ENCODE assay signal across 5 worm cellular contexts in genomic region chrX:17444683-17445082, ce11.
A peak's percentile ranks its signal among the peaks of the same experiment; 100 is the strongest.
TF ChIP-seq lines count a peak whose summit lies in the region.
"Not testable (repeated sequence)": the region's sequence is repeated elsewhere in the genome, so short reads cannot be mapped to it uniquely, and the experiment has no call there.

No protein-coding gene starts in this region.

TF ChIP-seq in whole organism, L4 larva, 104 proteins besides CTCF, POLR2A, EP300 and RAD21 (continues in another document):
- TF ChIP-seq Y75B8A.6 (GFP tag; IDR thresholded peaks at IDR 0.05; lab: Robert Waterston, UW) (0 out of 2 replicates have a peak, but pooled peaks have one; percentile 50), set-16 (GFP tag; IDR thresholded peaks at IDR 0.05; lab: Robert Waterston, UW) (peak; percentile 60), nhr-41 (GFP tag; IDR thresholded peaks at IDR 0.05; lab: Robert Waterston, UW) (peak; percentile 29; the same call in 1 of the 2 replicates), lim-7 (GFP tag; IDR thresholded peaks at IDR 0.05; lab: Robert Waterston, UW) (0 out of 2 replicates have a peak, but pooled peaks have one; percentile 61), dmd-8 (GFP tag; IDR thresholded peaks at IDR 0.05; lab: Robert Waterston, UW) (peak; percentile 79), madf-9 (GFP tag; conservative IDR thresholded peaks at IDR 0.05; lab: Robert Waterston, UW) (peak; percentile 42; the same call in 1 of the 2 replicates), tag-97 (GFP tag; IDR thresholded peaks at IDR 0.05; lab: Robert Waterston, UW) (0 out of 2 replicates have a peak, but pooled peaks have one; percentile 60), D1046.2 (GFP tag; IDR thresholded peaks at IDR 0.05; lab: Robert Waterston, UW) (peak; percentile 71), egl-43 (GFP tag; IDR thresholded peaks at IDR 0.05; lab: Robert Waterston, UW) (peak; percentile 73), php-3 (GFP tag; IDR thresholded peaks at IDR 0.05; lab: Robert Waterston, UW) (peak; percentile 26; the same call in 1 of the 2 replicates), saeg-2 (GFP tag; IDR thresholded peaks at IDR 0.05; lab: Robert Waterston, UW) (0 out of 2 replicates have a peak, but pooled peaks have one; percentile 41), F44E2.7 (GFP tag; IDR thresholded peaks at IDR 0.05; lab: Robert Waterston, UW) (peak; percentile 84), mdt-29 (GFP tag; IDR thresholded peaks at IDR 0.05; lab: Robert Waterston, UW) (peak; percentile 56; the same call in 1 of the 2 replicates), madf-5 (GFP tag; IDR thresholded peaks at IDR 0.05; lab: Robert Waterston, UW) (peak; percentile 29 to 71; a peak in 3 of 4 replicates), ceh-44 (GFP tag; IDR thresholded peaks at IDR 0.05; lab: Robert Waterston, UW) (peak; percentile 2; the same call in 1 of the 2 replicates)

TF ChIP-seq in whole organism, early embryonic, 17 proteins besides CTCF, POLR2A, EP300 and RAD21:
- TF ChIP-seq scrt-1 (GFP tag; IDR thresholded peaks at IDR 0.05; lab: Robert Waterston, UW), result peak; percentile 32

TF ChIP-seq in whole organism, late embryonic, 69 proteins besides CTCF, POLR2A, EP300 and RAD21:
- peak; percentile 6; the same call in 1 of the 2 replicates for TF ChIP-seq unc-3 (GFP tag; conservative IDR thresholded peaks at IDR 0.05; lab: Robert Waterston, UW)
- TF ChIP-seq unc-3 (tag; optimal IDR thresholded peaks at IDR 0.05; lab: Kevin White, UChicago), result not testable (repeated sequence)
- peak; percentile 37; the same call in 1 of the 2 replicates for TF ChIP-seq ceh-45 (GFP tag; IDR thresholded peaks at IDR 0.05; lab: Robert Waterston, UW)

TF ChIP-seq in whole organism, midembryonic, 9 proteins besides CTCF, POLR2A, EP300 and RAD21:
- TF ChIP-seq tab-1 (GFP tag; IDR thresholded peaks at IDR 0.05; lab: Robert Waterston, UW) (peak; percentile 78), ref-1 (GFP tag; conservative IDR thresholded peaks at IDR 0.05; lab: Robert Waterston, UW) (0 out of 2 replicates have a peak, but pooled peaks have one; percentile 35), T22C8.4 (GFP tag; IDR thresholded peaks at IDR 0.05; lab: Robert Waterston, UW) (peak; percentile 48), klf-2 (GFP tag; conservative IDR thresholded peaks at IDR 0.05; lab: Robert Waterston, UW) (0 out of 2 replicates have a peak, but pooled peaks have one; percentile 48), ztf-23 (GFP tag; IDR thresholded peaks at IDR 0.05; lab: Robert Waterston, UW) (peak; percentile 23), flt-1 (GFP tag; IDR thresholded peaks at IDR 0.05; lab: Robert Waterston, UW) (0 out of 2 replicates have a peak, but pooled peaks have one; percentile 19)

TF ChIP-seq in whole organism, young adult, 124 proteins besides CTCF, POLR2A, EP300 and RAD21:
- TF ChIP-seq Y95B8A.8 (GFP tag; IDR thresholded peaks at IDR 0.05; lab: Robert Waterston, UW) (peak; percentile 57), ceh-58 (GFP tag; IDR thresholded peaks at IDR 0.05; lab: Robert Waterston, UW) (peak; percentile 90; the same call in 1 of the 2 replicates), lin-26 (GFP tag; IDR thresholded peaks at IDR 0.05; lab: Robert Waterston, UW) (peak; percentile 68; the same call in 1 of the 2 replicates), ekl-4 (GFP tag; IDR thresholded peaks at IDR 0.05; lab: Robert Waterston, UW) (peak; percentile 30; the same call in 1 of the 2 replicates), ceh-40 (GFP tag; IDR thresholded peaks at IDR 0.05; lab: Robert Waterston, UW) (0 out of 2 replicates have a peak, but pooled peaks have one; percentile 65), nhr-120 (GFP tag; IDR thresholded peaks at IDR 0.05; lab: Robert Waterston, UW) (peak; percentile 77; the same call in 1 of the 2 replicates), let-526 (GFP tag; IDR thresholded peaks at IDR 0.05; lab: Robert Waterston, UW) (peak; percentile 13), bed-1 (GFP tag; IDR thresholded peaks at IDR 0.05; lab: Robert Waterston, UW) (peak; percentile 87; the same call in 1 of the 2 replicates), ztf-25 (GFP tag; IDR thresholded peaks at IDR 0.05; lab: Robert Waterston, UW) (peak; percentile 41; the same call in 1 of the 2 replicates), mcd-1 (GFP tag; IDR thresholded peaks at IDR 0.05; lab: Robert Waterston, UW) (peak; percentile 31; the same call in 1 of the 2 replicates), rcor-1 (GFP tag; IDR thresholded peaks at IDR 0.05; lab: Robert Waterston, UW) (peak; percentile 64), cebp-1 (GFP tag; IDR thresholded peaks at IDR 0.05; lab: Robert Waterston, UW) (peak; percentile 39; the same call in 1 of the 2 replicates), Y56A3A.18 (GFP tag; IDR thresholded peaks at IDR 0.05; lab: Robert Waterston, UW) (0 out of 2 replicates have a peak, but pooled peaks have one; percentile 59), D2030.7 (GFP tag; IDR thresholded peaks at IDR 0.05; lab: Robert Waterston, UW) (peak; percentile 16; the same call in 1 of the 2 replicates), sea-2 (GFP tag; IDR thresholded peaks at IDR 0.05; lab: Robert Waterston, UW) (0 out of 2 replicates have a peak, but pooled peaks have one; percentile 69), ceh-91 (GFP tag; IDR thresholded peaks at IDR 0.05; lab: Robert Waterston, UW) (0 out of 2 replicates have a peak, but pooled peaks have one; percentile 10), C17E4.6 (GFP tag; IDR thresholded peaks at IDR 0.05; lab: Robert Waterston, UW) (0 out of 2 replicates have a peak, but pooled peaks have one; percentile 35), dox-1 (GFP tag; IDR thresholded peaks at IDR 0.05; lab: Robert Waterston, UW) (peak; percentile 30; the same call in 1 of the 2 replicates), attf-3 (GFP tag; conservative IDR thresholded peaks at IDR 0.05; lab: Robert Waterston, UW) (peak; percentile 45; the same call in 1 of the 2 replicates), F33H1.4 (GFP tag; IDR thresholded peaks at IDR 0.05; lab: Robert Waterston, UW) (peak; percentile 28; the same call in 1 of the 2 replicates), nfyb-1 (GFP tag; IDR thresholded peaks at IDR 0.05; lab: Robert Waterston, UW) (0 out of 2 replicates have a peak, but pooled peaks have one; percentile 41), lag-1 (GFP tag; IDR thresholded peaks at IDR 0.05; lab: Robert Waterston, UW) (0 out of 2 replicates have a peak, but pooled peaks have one; percentile 60), egl-18 (GFP tag; IDR thresholded peaks at IDR 0.05; lab: Robert Waterston, UW) (peak; percentile 86), egrh-3 (GFP tag; IDR thresholded peaks at IDR 0.05; lab: Robert Waterston, UW) (0 out of 2 replicates have a peak, but pooled peaks have one; percentile 6), madf-3 (GFP tag; IDR thresholded peaks at IDR 0.05; lab: Robert Waterston, UW) (peak; percentile 85), F37B4.10 (GFP tag; IDR thresholded peaks at IDR 0.05; lab: Robert Waterston, UW) (peak; percentile 76; the same call in 1 of the 2 replicates), Y53G8AR.9 (GFP tag; conservative IDR thresholded peaks at IDR 0.05; lab: Robert Waterston, UW) (peak; percentile 36; the same call in 1 of the 2 replicates), attf-6 (GFP tag; IDR thresholded peaks at IDR 0.05; lab: Robert Waterston, UW) (peak; percentile 40; the same call in 1 of the 2 replicates), pbrm-1 (GFP tag; IDR thresholded peaks at IDR 0.05; lab: Robert Waterston, UW) (0 out of 2 replicates have a peak, but pooled peaks have one; percentile 12), hsf-1 (GFP tag; IDR thresholded peaks at IDR 0.05; lab: Robert Waterston, UW) (peak; percentile 71; the same call in 1 of the 2 replicates)
- TF ChIP-seq cebp-1 (tag; optimal IDR thresholded peaks at IDR 0.05; lab: Kevin White, UChicago), result not testable (repeated sequence)
